Worm (Caenorhabditis elegans): ENCODE results near the gene him-5.
A peak's percentile ranks its signal among the peaks of the same experiment; 100 is the strongest.

The him-5 gene

ce11 chrV:14133002-14133763 lies 43.0 kb downstream of the him-5 start:
- peak; percentile 43 for TF ChIP-seq dmd-6 (GFP tag; IDR thresholded peaks at IDR 0.05)
- no peak for TF ChIP-seq tag-97 (GFP tag; IDR thresholded peaks at IDR 0.05)
- no peak for TF ChIP-seq unc-130 (GFP tag; optimal IDR thresholded peaks at IDR 0.05)
- TF ChIP-seq mdt-29 (GFP tag; IDR thresholded peaks at IDR 0.05) = no peak
- TF ChIP-seq hlh-11 (tag; optimal IDR thresholded peaks at IDR 0.05) = peak; percentile 5
- no peak for TF ChIP-seq unc-39 (tag; optimal IDR thresholded peaks at IDR 0.05)
- TF ChIP-seq ceh-28 (tag; optimal IDR thresholded peaks at IDR 0.05) = peak; percentile 2
- no peak for TF ChIP-seq daf-16 (GFP tag; optimal IDR thresholded peaks at IDR 0.05)
- TF ChIP-seq daf-16 (tag; optimal IDR thresholded peaks at IDR 0.05) = peak; percentile 60
- peak; percentile 29 for TF ChIP-seq nhr-28 (tag; optimal IDR thresholded peaks at IDR 0.05)
- no peak for TF ChIP-seq hlh-30 (tag; optimal IDR thresholded peaks at IDR 0.05; ENCODE audit: insufficient read depth)
- TF ChIP-seq F10B5.3 (tag; optimal IDR thresholded peaks at IDR 0.05) = no peak
- TF ChIP-seq lin-15B (tag; optimal IDR thresholded peaks at IDR 0.05) = no peak
- TF ChIP-seq dpl-1 (GFP tag; optimal IDR thresholded peaks at IDR 0.05) = peak; percentile 14
- no peak for TF ChIP-seq fkh-10 (GFP tag; optimal IDR thresholded peaks at IDR 0.05)
- peak; percentile 53 for TF ChIP-seq mes-2 (tag; optimal IDR thresholded peaks at IDR 0.05; ENCODE audit: poor library complexity, severe bottlenecking)
- no peak for TF ChIP-seq zip-11 (GFP tag; IDR thresholded peaks at IDR 0.05)

ce11 chrV:14134757-14135441 lies 44.7 kb downstream of the him-5 start:
- peak; percentile 76 for TF ChIP-seq aha-1 (tag)
- no peak for TF ChIP-seq daf-16 (GFP tag; optimal IDR thresholded peaks at IDR 0.05)
- peak; percentile 58 for TF ChIP-seq daf-16 (tag; optimal IDR thresholded peaks at IDR 0.05)
- TF ChIP-seq dve-1 (tag; optimal IDR thresholded peaks at IDR 0.05; ENCODE audit: insufficient read depth) = peak; percentile 29
- no peak for TF ChIP-seq Y5F2A.4 (GFP tag; optimal IDR thresholded peaks at IDR 0.05)
- TF ChIP-seq nhr-28 (tag; optimal IDR thresholded peaks at IDR 0.05) = peak; percentile 57
- TF ChIP-seq mxl-2 (GFP tag; conservative IDR thresholded peaks at IDR 0.05) = no peak
- no peak for TF ChIP-seq set-16 (GFP tag; IDR thresholded peaks at IDR 0.05)
- TF ChIP-seq nhr-237 (tag; optimal IDR thresholded peaks at IDR 0.05) = no peak
- peak; percentile 91 for TF ChIP-seq pqm-1 (tag; optimal IDR thresholded peaks at IDR 0.05)
- TF ChIP-seq madf-5 (GFP tag; IDR thresholded peaks at IDR 0.05) = 0 out of 4 replicates have a peak, but pooled peaks of 1 of the 2 experiments have one; percentile 13
- peak; percentile 12 for TF ChIP-seq mxl-3 (GFP tag; optimal IDR thresholded peaks at IDR 0.05)
- TF ChIP-seq attf-4 (tag; optimal IDR thresholded peaks at IDR 0.05) = no peak
- TF ChIP-seq nhr-77 (tag; optimal IDR thresholded peaks at IDR 0.05) = peak; percentile 48
- no peak for TF ChIP-seq rbr-2 (tag; optimal IDR thresholded peaks at IDR 0.05)
- TF ChIP-seq nhr-48 (tag; optimal IDR thresholded peaks at IDR 0.05) = no peak
- TF ChIP-seq hlh-11 (tag; optimal IDR thresholded peaks at IDR 0.05) = peak; percentile 36
- TF ChIP-seq unc-130 (GFP tag; optimal IDR thresholded peaks at IDR 0.05) = no peak
- no peak for TF ChIP-seq nhr-111 (GFP tag; optimal IDR thresholded peaks at IDR 0.05)
- peak; percentile 72 for TF ChIP-seq dmd-6 (GFP tag; IDR thresholded peaks at IDR 0.05)

DNA sequence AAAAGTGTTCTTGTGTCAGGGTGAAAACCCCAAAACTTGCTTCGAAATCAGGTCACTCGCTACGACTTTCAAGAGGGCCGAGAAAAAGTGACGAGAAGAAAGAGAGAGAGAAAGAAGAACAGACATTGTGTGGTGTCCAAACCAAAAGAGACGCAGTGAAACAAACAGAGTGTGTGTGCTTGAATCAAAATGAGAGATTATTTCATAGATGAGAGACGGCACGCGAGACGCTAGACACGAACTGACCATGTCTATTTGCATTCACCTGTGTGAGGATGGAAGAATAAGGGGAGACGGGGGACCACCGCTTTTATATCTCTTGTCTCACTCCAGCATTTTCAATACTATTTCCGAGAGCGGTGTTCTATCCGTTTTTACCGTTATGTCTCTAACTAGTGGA lies 45.9 kb downstream of the him-5 start:
- TF ChIP-seq skn-1 (tag; optimal IDR thresholded peaks at IDR 0.05) (no peak), dmd-9 (GFP tag; IDR thresholded peaks at IDR 0.05) (no peak), F44E2.7 (GFP tag; IDR thresholded peaks at IDR 0.05) (no peak), ceh-82 (tag; optimal IDR thresholded peaks at IDR 0.05) (no peak), aha-1 (tag) (peak; percentile 84), dve-1 (tag; optimal IDR thresholded peaks at IDR 0.05; ENCODE audit: insufficient read depth) (peak; percentile 65), nhr-41 (GFP tag; IDR thresholded peaks at IDR 0.05) (no peak), ces-1 (GFP tag; optimal IDR thresholded peaks at IDR 0.05) (no peak), Y105C5A.15 (GFP tag; IDR thresholded peaks at IDR 0.05) (no peak), duxl-1 (tag; optimal IDR thresholded peaks at IDR 0.05; ENCODE audit: poor library complexity) (no peak), nhr-42 (GFP tag; IDR thresholded peaks at IDR 0.05) (no peak), F10B5.3 (tag; optimal IDR thresholded peaks at IDR 0.05) (no peak), nhr-25 (tag; optimal IDR thresholded peaks at IDR 0.05; ENCODE audit: borderline replicate concordance, insufficient read depth) (no peak), D1046.2 (GFP tag; IDR thresholded peaks at IDR 0.05) (no peak), daf-12 (tag; optimal IDR thresholded peaks at IDR 0.05) (no peak), ztf-7 (tag; optimal IDR thresholded peaks at IDR 0.05) (no peak), nhr-28 (tag; optimal IDR thresholded peaks at IDR 0.05) (peak; percentile 83), tag-97 (GFP tag; IDR thresholded peaks at IDR 0.05) (no peak), ZK337.2 (GFP tag; IDR thresholded peaks at IDR 0.05) (no peak), ceh-28 (tag; optimal IDR thresholded peaks at IDR 0.05) (no peak), dpl-1 (GFP tag; optimal IDR thresholded peaks at IDR 0.05) (peak; percentile 48), zag-1 (tag; optimal IDR thresholded peaks at IDR 0.05) (no peak)
